Worm (Caenorhabditis elegans) whole organism, L1 larva: ENCODE results near the gene fbxa-4.

Experiments
- efl-1 ChIP-seq, 4 experiments: fragments of 150-350 bp; optimal IDR thresholded peaks in 3 of 4; peaks in 1 of 4; 1 replicate in 1 of 4; 2 replicates in 3 of 4; lab custom pipeline; 2014; ENCODE audit warnings: missing biosample characterization in 2 of 4, missing genetic modification characterization in 2 of 4, missing genetic modification reagents in 2 of 4
- mdl-1 ChIP-seq, 2 experiments: fragments of 150-350 bp; optimal IDR thresholded peaks; 2 replicates each; lab custom pipeline; 2014 to 2017; ENCODE audit warnings: missing biosample characterization in 2 of 2, missing genetic modification characterization in 2 of 2, inconsistent platforms in 1 of 2
- nhr-11 ChIP-seq: fragments of 150-350 bp; optimal IDR thresholded peaks from 2 replicates; lab custom pipeline; 2014; ENCODE audit warnings: missing biosample characterization, missing genetic modification characterization
- nhr-12 ChIP-seq: sonication (generic microtip); optimal IDR thresholded peaks from 2 replicates; lab custom pipeline; 2017; ENCODE audit warnings: missing biosample characterization, missing genetic modification characterization
- pqm-1 ChIP-seq: sonication (generic microtip); optimal IDR thresholded peaks from 3 replicates; lab custom pipeline; 2017; ENCODE audit warnings: missing biosample characterization, missing genetic modification characterization
- swsn-7 ChIP-seq: sonication (generic microtip); optimal IDR thresholded peaks from 2 replicates; lab custom pipeline; 2016; ENCODE audit warnings: missing genetic modification characterization, missing compliant biosample characterization
- tbx-2 ChIP-seq: sonication (generic microtip); optimal IDR thresholded peaks from 2 replicates; lab custom pipeline; 2016; ENCODE audit warnings: missing genetic modification characterization, missing compliant biosample characterization

DNA sequence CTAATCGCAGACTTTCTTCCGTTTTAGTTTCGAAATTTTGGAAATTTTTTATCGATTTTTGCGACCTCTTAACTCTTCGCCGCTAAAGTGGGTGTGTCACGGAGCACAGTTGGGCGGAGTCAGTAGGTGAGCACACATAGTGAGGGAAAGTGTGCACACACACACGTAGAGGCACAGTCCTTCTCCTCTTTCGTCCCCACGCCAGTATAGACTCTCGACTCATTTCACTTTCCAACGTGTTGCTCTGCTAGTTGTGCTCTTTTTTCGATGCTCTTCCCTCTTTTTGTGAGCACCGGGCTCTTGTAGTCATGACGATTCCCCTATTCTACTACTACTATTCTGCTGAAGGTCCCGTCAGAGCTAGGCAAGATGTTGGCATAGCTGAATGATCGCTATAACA is 37.2 kb upstream of the fbxa-4 start:
- TF ChIP-seq mdl-1 (tag; optimal IDR thresholded peaks at IDR 0.05; lab: Kevin White, UChicago), result no peak
- no peak for TF ChIP-seq nhr-12
- TF ChIP-seq pqm-1, result no peak
- no peak for TF ChIP-seq tbx-2 (tag; lab: Kevin White, UChicago)
- TF ChIP-seq swsn-7 (tag; lab: Kevin White, UChicago), result no peak
- no peak for TF ChIP-seq nhr-11
- TF ChIP-seq efl-1 (optimal IDR thresholded peaks at IDR 0.05; lab: Kevin White, UChicago), result no peak
- TF ChIP-seq efl-1 (GFP tag; optimal IDR thresholded peaks at IDR 0.05 in 1 of 2; lab: Kevin White, UChicago), result peak in 1 of 2 experiments; percentile 94
